Worm (Caenorhabditis elegans) whole organism, L4/young adult: Measurements from ENCODE around the gene rpn-6.1.

Source experiments
- dao-5 ChIP-seq: sonication (generic microtip); optimal IDR thresholded peaks from 2 replicates; lab custom pipeline; 2016; ENCODE audit warnings: missing genotype, missing genetic modification characterization, moderate library complexity, missing compliant biosample characterization
- him-1 ChIP-seq: sonication (generic microtip); optimal IDR thresholded peaks from 2 replicates; lab custom pipeline; 2016; ENCODE audit warnings: missing genotype, missing genetic modification reagents, missing genetic modification characterization, missing compliant biosample characterization

DNA sequence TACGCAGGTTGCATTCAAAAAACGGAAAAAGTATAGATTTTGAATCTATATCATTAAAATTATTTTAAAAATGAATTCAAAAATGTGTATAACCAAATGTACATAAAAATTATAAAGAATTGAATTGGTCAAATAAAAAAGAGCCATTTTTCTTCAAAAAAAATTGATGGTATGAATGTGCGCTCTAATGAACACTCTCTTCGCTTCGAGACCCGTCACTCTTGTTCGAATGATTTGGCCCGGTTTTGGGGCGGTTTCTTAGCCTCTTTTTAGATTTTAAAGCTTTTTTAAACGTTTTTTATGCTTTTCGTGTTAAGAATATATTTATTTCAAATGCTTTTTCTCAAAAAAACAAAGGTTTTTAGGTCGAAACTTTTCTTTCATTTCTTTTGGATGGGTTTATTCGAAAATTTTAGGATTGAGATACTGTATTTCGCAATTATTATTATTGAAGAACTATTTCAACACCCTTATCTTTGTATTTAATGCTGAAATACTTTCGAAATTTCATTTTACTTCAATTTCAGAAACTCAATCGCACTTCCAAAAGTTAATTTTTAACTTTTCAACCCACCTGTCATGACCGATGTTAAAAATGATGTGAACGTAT is 32.1 kb downstream of the rpn-6.1 start, which contains the start of gene inf-1:
- TF ChIP-seq him-1 (tag; lab: Kevin White, UChicago) (no peak), dao-5 (no peak)
